Worm (Caenorhabditis elegans) whole organism, late embryonic: ENCODE data around the gene cnp-2.

Source experiments
- C08G9.2 ChIP-seq: sonication (generic microtip); optimal IDR thresholded peaks from 2 replicates; lab custom pipeline; 2016; ENCODE audit warnings: mild to moderate bottlenecking, missing genetic modification characterization, moderate library complexity, missing compliant biosample characterization
- ahr-1 ChIP-seq: sonication (generic microtip); optimal IDR thresholded peaks from 2 replicates; lab custom pipeline; 2016; ENCODE audit warnings: missing genetic modification characterization, missing compliant biosample characterization
- ama-1 ChIP-seq: fragments of 150-350 bp; optimal IDR thresholded peaks from 2 replicates; lab custom pipeline; 2014
- ceh-14 ChIP-seq: sonication (generic microtip); optimal IDR thresholded peaks from 2 replicates; lab custom pipeline; 2016; ENCODE audit warnings: missing genotype, missing genetic modification characterization, missing compliant biosample characterization
- ceh-18 ChIP-seq: sonication (generic microtip); optimal IDR thresholded peaks from 2 replicates; lab custom pipeline; 2016; ENCODE audit warnings: missing genetic modification characterization, missing compliant biosample characterization
- ceh-19 ChIP-seq: fragments of 200-800 bp; sonication (Bioruptor generic); optimal IDR thresholded peaks from 2 replicates; lab custom pipeline; 2018; ENCODE audit warnings: mild to moderate bottlenecking, missing genetic modification characterization, missing compliant biosample characterization
- ceh-24 ChIP-seq: sonication (generic microtip); optimal IDR thresholded peaks from 2 replicates; lab custom pipeline; 2016; ENCODE audit warnings: mild to moderate bottlenecking, missing genetic modification characterization, missing compliant biosample characterization
- ceh-30 ChIP-seq: fragments of 150-350 bp; optimal IDR thresholded peaks from 2 replicates; lab custom pipeline; 2014; ENCODE audit warnings: missing biosample characterization, missing genetic modification characterization
- ceh-31 ChIP-seq: sonication (generic microtip); optimal IDR thresholded peaks from 2 replicates; lab custom pipeline; 2016; ENCODE audit warnings: missing genetic modification characterization, missing compliant biosample characterization
- ceh-34 ChIP-seq: sonication (generic microtip); optimal IDR thresholded peaks from 2 replicates; lab custom pipeline; 2016; ENCODE audit warnings: mild to moderate bottlenecking, missing genetic modification characterization, missing compliant biosample characterization
- ceh-45 ChIP-seq: fragments of 200-800 bp; sonication (Bioruptor generic); IDR thresholded peaks from 2 replicates; pipeline ENCODE4 v1.3.6; 2022; ENCODE audit warnings: missing genetic modification reagents, missing genetic modification characterization, missing compliant biosample characterization
- ceh-48 ChIP-seq: sonication (generic microtip); optimal IDR thresholded peaks from 2 replicates; lab custom pipeline; 2016; ENCODE audit warnings: missing genetic modification characterization, inconsistent platforms, missing compliant biosample characterization
- elt-2 ChIP-seq: sonication (generic microtip); optimal IDR thresholded peaks from 2 replicates; lab custom pipeline; 2016; ENCODE audit warnings: missing genetic modification reagents, missing genetic modification characterization, missing compliant biosample characterization
- elt-4 ChIP-seq: sonication (generic microtip); optimal IDR thresholded peaks from 2 replicates; lab custom pipeline; 2016; ENCODE audit warnings: missing genetic modification characterization, missing compliant biosample characterization
- ets-4 ChIP-seq: sonication (generic microtip); optimal IDR thresholded peaks from 2 replicates; lab custom pipeline; 2016; ENCODE audit warnings: missing genetic modification characterization, missing compliant biosample characterization
- fkh-6 ChIP-seq: sonication (generic microtip); optimal IDR thresholded peaks from 2 replicates; lab custom pipeline; 2016; ENCODE audit warnings: missing genetic modification characterization, missing compliant biosample characterization
- hlh-30 ChIP-seq: sonication (generic microtip); optimal IDR thresholded peaks from 2 replicates; lab custom pipeline; 2017; ENCODE audit warnings: antibody characterized with exemption, missing genetic modification characterization, missing compliant biosample characterization; ENCODE audit not compliant: insufficient read depth
- hlh-6 ChIP-seq: sonication (generic microtip); optimal IDR thresholded peaks from 2 replicates; lab custom pipeline; 2016; ENCODE audit warnings: missing genotype, missing genetic modification characterization, missing compliant biosample characterization
- hlh-8 ChIP-seq: sonication (generic microtip); optimal IDR thresholded peaks from 2 replicates; lab custom pipeline; 2016; ENCODE audit warnings: missing genotype, missing genetic modification characterization, missing compliant biosample characterization
- nfya-1 ChIP-seq: sonication (generic microtip); optimal IDR thresholded peaks from 2 replicates; lab custom pipeline; 2017; ENCODE audit warnings: missing genetic modification characterization, mild to moderate bottlenecking, missing compliant biosample characterization, antibody characterized with exemption, moderate library complexity
- pag-3 ChIP-seq: sonication (generic microtip); optimal IDR thresholded peaks from 2 replicates; lab custom pipeline; 2016; ENCODE audit warnings: missing compliant biosample characterization, missing genetic modification characterization, borderline replicate concordance
- pha-4 ChIP-seq: fragments of 150-350 bp; optimal IDR thresholded peaks from 2 replicates; lab custom pipeline; 2018; ENCODE audit warnings: missing biosample characterization, missing genetic modification reagents, missing genetic modification characterization
- pqm-1 ChIP-seq: sonication (generic microtip); optimal IDR thresholded peaks from 2 replicates; lab custom pipeline; 2016; ENCODE audit warnings: missing genetic modification characterization, missing compliant biosample characterization
- pros-1 ChIP-seq: fragments of 150-350 bp; optimal IDR thresholded peaks from 2 replicates; lab custom pipeline; 2014; ENCODE audit warnings: missing biosample characterization, missing genetic modification reagents, missing genetic modification characterization
- ref-2 ChIP-seq: sonication (generic microtip); optimal IDR thresholded peaks from 2 replicates; lab custom pipeline; 2016; ENCODE audit warnings: missing genetic modification characterization, missing compliant biosample characterization
- rnt-1 ChIP-seq: sonication (generic microtip); optimal IDR thresholded peaks from 2 replicates; lab custom pipeline; 2016; ENCODE audit warnings: missing genetic modification characterization, missing compliant biosample characterization
- sox-2 ChIP-seq: fragments of 200-800 bp; sonication (Bioruptor generic); IDR thresholded peaks from 2 replicates; pipeline ENCODE4 v1.3.6; 2022; ENCODE audit warnings: missing genetic modification reagents, missing genetic modification characterization, missing compliant biosample characterization
- syd-9 ChIP-seq: sonication (generic microtip); optimal IDR thresholded peaks from 2 replicates; lab custom pipeline; 2016; ENCODE audit warnings: mild to moderate bottlenecking, missing genetic modification characterization, moderate library complexity, missing compliant biosample characterization
- tbx-2 ChIP-seq: sonication (generic microtip); optimal IDR thresholded peaks from 2 replicates; lab custom pipeline; 2016; ENCODE audit warnings: missing genetic modification characterization, missing compliant biosample characterization
- tbx-7 ChIP-seq: sonication (generic microtip); optimal IDR thresholded peaks from 2 replicates; lab custom pipeline; 2016; ENCODE audit warnings: missing genotype, missing genetic modification characterization, missing compliant biosample characterization
- unc-42 ChIP-seq: sonication (generic microtip); optimal IDR thresholded peaks from 2 replicates; lab custom pipeline; 2016; ENCODE audit warnings: missing genotype, missing genetic modification characterization, missing compliant biosample characterization
- zip-5 ChIP-seq: sonication (generic microtip); optimal IDR thresholded peaks from 2 replicates; lab custom pipeline; 2016; ENCODE audit warnings: missing genetic modification characterization, missing compliant biosample characterization
- ztf-16 ChIP-seq: sonication (generic microtip); optimal IDR thresholded peaks from 2 replicates; lab custom pipeline; 2017; ENCODE audit warnings: missing genetic modification characterization, missing compliant biosample characterization

cnp-2 gene

ce11 chrII:12767258-12767824 is 6.7 kb downstream of the cnp-2 start:
- TF ChIP-seq hlh-6 (tag; lab: Kevin White, UChicago), result peak; percentile 70
- no peak for TF ChIP-seq pqm-1

ce11 chrII:12768167-12768712 is 7.6 kb downstream of the cnp-2 start, which contains the start of the genes vps-2 and tiar-2:
vps-2 (minus strand) TSS chrII:12768217.
tiar-2 (plus strand) TSS chrII:12768686.
- TF ChIP-seq ceh-48 (peak; percentile 59), ceh-24 (tag; lab: Kevin White, UChicago) (no peak), hlh-30 (no peak), nfya-1 (no peak), rnt-1 (no peak), tbx-2 (no peak), elt-2 (peak; percentile 13), fkh-6 (no peak), ceh-30 (no peak), unc-42 (tag; lab: Kevin White, UChicago) (peak; percentile 73), pha-4 (tag; lab: Kevin White, UChicago) (no peak), ahr-1 (no peak), hlh-6 (tag; lab: Kevin White, UChicago) (no peak), elt-4 (tag; lab: Kevin White, UChicago) (no peak), ceh-19 (no peak), ama-1 (no peak), ets-4 (tag; lab: Kevin White, UChicago) (no peak)

ce11 chrII:12769947-12770346 is 9.3 kb downstream of the cnp-2 start:
- TF ChIP-seq sox-2 (GFP tag; lab: Robert Waterston, UW) (no peak), ceh-45 (GFP tag; lab: Robert Waterston, UW) (no peak), zip-5 (no peak), tbx-7 (tag; lab: Kevin White, UChicago) (no peak), pag-3 (no peak), syd-9 (no peak)
- TF ChIP-seq, all 69 proteins: peak for 0

ce11 chrII:12774402-12774801 is 13.8 kb downstream of the cnp-2 start, which contains the start of gene Y46G5A.14:
Y46G5A.14 (plus strand) TSS chrII:12774702.
- TF ChIP-seq ceh-30, result no peak
- no peak for TF ChIP-seq ceh-14 (tag; lab: Kevin White, UChicago)
- no peak for TF ChIP-seq ceh-45 (GFP tag; lab: Robert Waterston, UW)
- TF ChIP-seq ztf-16 (tag; lab: Kevin White, UChicago), result no peak

- no peak for TF ChIP-seq ref-2 (tag; lab: Kevin White, UChicago)
- TF ChIP-seq hlh-8 (tag; lab: Kevin White, UChicago), result no peak
Measured at ce11 chrII:12776379-12776778, 15.8 kb downstream of the cnp-2 start, which contains the start of gene Y46G5A.34. Y46G5A.34 (plus strand) TSS chrII:12776679.

ce11 chrII:12778374-12778773 is 17.8 kb downstream of the cnp-2 start:
- TF ChIP-seq ceh-34 (tag; lab: Kevin White, UChicago) (peak; percentile 22), hlh-6 (tag; lab: Kevin White, UChicago) (peak; percentile 33), C08G9.2 (tag; lab: Kevin White, UChicago) (peak; percentile 40), ceh-31 (tag; lab: Kevin White, UChicago) (peak; percentile 57), tbx-2 (peak; percentile 51), nfya-1 (peak; percentile 16), ref-2 (tag; lab: Kevin White, UChicago) (peak; percentile 32), ceh-18 (tag; lab: Kevin White, UChicago) (peak; percentile 5), hlh-30 (peak; percentile 6), pros-1 (tag; lab: Kevin White, UChicago) (peak; percentile 68), rnt-1 (peak; percentile 45)
- TF ChIP-seq, all 69 proteins: peak for 11; not testable (repeated sequence) for 58
